Worm (Caenorhabditis elegans) whole organism, L4 larva: ENCODE data around the gene srsx-14.

Experiments used
- D1046.2 ChIP-seq: fragments of 200-800 bp; sonication (Bioruptor generic); IDR thresholded peaks from 2 replicates; pipeline ENCODE4 v1.3.6; 2022; ENCODE audit warnings: missing genetic modification characterization, missing compliant biosample characterization
- F44E2.7 ChIP-seq: fragments of 200-800 bp; sonication (Bioruptor generic); IDR thresholded peaks from 2 replicates; pipeline ENCODE4 v2.1.2; 2022; ENCODE audit warnings: missing genetic modification characterization, missing compliant biosample characterization
- T20F7.1 ChIP-seq: fragments of 200-800 bp; sonication (Bioruptor generic); optimal IDR thresholded peaks from 2 replicates; lab custom pipeline; 2018; ENCODE audit warnings: mild to moderate bottlenecking, missing genetic modification characterization, missing compliant biosample characterization
- Y48G9A.11 ChIP-seq: fragments of 200-800 bp; sonication (Bioruptor generic); IDR thresholded peaks from 2 replicates; pipeline ENCODE4 v1.3.6; 2022; ENCODE audit warnings: missing genetic modification reagents, missing genetic modification characterization, missing compliant biosample characterization
- Y5F2A.4 ChIP-seq: fragments of 200-800 bp; sonication (Bioruptor generic); optimal IDR thresholded peaks from 2 replicates; lab custom pipeline; 2018; ENCODE audit warnings: mild to moderate bottlenecking, missing genetic modification characterization, missing compliant biosample characterization
- Y75B8A.6 ChIP-seq: fragments of 200-800 bp; sonication (Bioruptor generic); IDR thresholded peaks from 2 replicates; pipeline ENCODE4 v1.3.6; 2022; ENCODE audit warnings: missing genetic modification reagents, missing genetic modification characterization, missing compliant biosample characterization
- ZK337.2 ChIP-seq: fragments of 200-800 bp; sonication (Bioruptor generic); IDR thresholded peaks from 2 replicates; pipeline ENCODE4 v1.3.6; 2022; ENCODE audit warnings: missing genetic modification reagents, missing genetic modification characterization, missing compliant biosample characterization
- ZK546.5 ChIP-seq, 2 experiments: sonication (generic microtip); optimal IDR thresholded peaks; 2 replicates each; lab custom pipeline; 2017; ENCODE audit warnings: missing biosample characterization in 2 of 2, missing genetic modification characterization in 2 of 2
- ceh-62 ChIP-seq: sonication (generic microtip); optimal IDR thresholded peaks from 2 replicates; lab custom pipeline; 2017; ENCODE audit warnings: missing biosample characterization, missing genetic modification characterization
- ceh-82 ChIP-seq: sonication (generic microtip); optimal IDR thresholded peaks from 2 replicates; lab custom pipeline; 2017; ENCODE audit warnings: missing biosample characterization, missing genetic modification characterization
- cey-2 ChIP-seq: sonication (generic microtip); optimal IDR thresholded peaks from 3 replicates; lab custom pipeline; 2017; ENCODE audit warnings: missing genetic modification characterization, mild to moderate bottlenecking, missing compliant biosample characterization, antibody characterized with exemption, borderline replicate concordance; ENCODE audit not compliant: insufficient read depth
- daf-12 ChIP-seq: fragments of 150-350 bp; optimal IDR thresholded peaks from 2 replicates; lab custom pipeline; 2014; ENCODE audit warnings: missing biosample characterization, missing genetic modification reagents, missing genetic modification characterization
- daf-16 ChIP-seq, 3 experiments: sonication (generic microtip); optimal IDR thresholded peaks; 2 replicates each; lab custom pipeline; 2016 to 2017; ENCODE audit warnings: missing genetic modification characterization in 3 of 3, missing genetic modification reagents in 3 of 3, mild to moderate bottlenecking in 2 of 3, missing compliant biosample characterization in 2 of 3, missing biosample characterization in 1 of 3, moderate library complexity in 1 of 3
- daf-8 ChIP-seq: fragments of 200-800 bp; sonication (Bioruptor generic); IDR thresholded peaks from 2 replicates; pipeline ENCODE4 v1.3.6; 2022; ENCODE audit warnings: missing genetic modification characterization, missing compliant biosample characterization
- dmd-6 ChIP-seq: fragments of 200-800 bp; sonication (Bioruptor generic); IDR thresholded peaks from 2 replicates; pipeline ENCODE4 v1.3.6; 2022; ENCODE audit warnings: missing genetic modification reagents, missing genetic modification characterization, missing compliant biosample characterization
- dmd-8 ChIP-seq: fragments of 200-800 bp; sonication (Bioruptor generic); IDR thresholded peaks from 2 replicates; pipeline ENCODE4 v1.3.6; 2022; ENCODE audit warnings: missing genetic modification characterization, missing compliant biosample characterization
- duxl-1 ChIP-seq: sonication (generic microtip); optimal IDR thresholded peaks from 2 replicates; lab custom pipeline; 2016; ENCODE audit warnings: mild to moderate bottlenecking, missing genetic modification characterization, moderate library complexity, missing compliant biosample characterization; ENCODE audit not compliant: poor library complexity
- dve-1 ChIP-seq: sonication (generic microtip); optimal IDR thresholded peaks from 2 replicates; lab custom pipeline; 2017; ENCODE audit warnings: antibody characterized with exemption, mild to moderate bottlenecking, missing genetic modification characterization, missing compliant biosample characterization; ENCODE audit not compliant: insufficient read depth
- egl-43 ChIP-seq: fragments of 200-800 bp; sonication (Bioruptor generic); IDR thresholded peaks from 2 replicates; pipeline ENCODE4 v1.3.6; 2022; ENCODE audit warnings: missing genetic modification reagents, missing genetic modification characterization, missing compliant biosample characterization
- hif-1 ChIP-seq, 2 experiments: sonication (generic microtip); optimal IDR thresholded peaks; 2 replicates each; lab custom pipeline; 2016 to 2017; ENCODE audit warnings: missing compliant biosample characterization in 2 of 2, missing genetic modification characterization in 2 of 2, missing genetic modification reagents in 2 of 2, missing genotype in 2 of 2, mild to moderate bottlenecking in 1 of 2
- hlh-11 ChIP-seq: fragments of 200-800 bp; sonication (Bioruptor generic); optimal IDR thresholded peaks from 2 replicates; lab custom pipeline; 2018; ENCODE audit warnings: mild to moderate bottlenecking, missing genetic modification characterization, missing compliant biosample characterization
- hlh-30 ChIP-seq: sonication (generic microtip); optimal IDR thresholded peaks from 2 replicates; lab custom pipeline; 2017; ENCODE audit warnings: antibody characterized with exemption, mild to moderate bottlenecking, missing genetic modification characterization, missing compliant biosample characterization; ENCODE audit not compliant: insufficient read depth
- lin-1 ChIP-seq: fragments of 200-800 bp; sonication (Bioruptor generic); IDR thresholded peaks from 2 replicates; pipeline ENCODE4 v1.3.6; 2022; ENCODE audit warnings: missing genetic modification reagents, missing genetic modification characterization, missing compliant biosample characterization
- lin-15B ChIP-seq: fragments of 150-350 bp; sonication (generic microtip); optimal IDR thresholded peaks from 3 replicates; lab custom pipeline; 2014; ENCODE audit warnings: missing biosample characterization, missing genetic modification characterization
- madf-5 ChIP-seq, 2 experiments: fragments of 200-800 bp; sonication (Bioruptor generic); IDR thresholded peaks; 2 replicates each; pipeline ENCODE4 v1.3.6; 2022; ENCODE audit warnings: missing compliant biosample characterization in 2 of 2, missing genetic modification characterization in 2 of 2
- mdt-29 ChIP-seq: fragments of 200-800 bp; sonication (Bioruptor generic); IDR thresholded peaks from 2 replicates; pipeline ENCODE4 v1.3.6; 2022; ENCODE audit warnings: missing genetic modification reagents, missing genetic modification characterization, missing compliant biosample characterization
- mxl-2 ChIP-seq: fragments of 200-800 bp; sonication (Bioruptor generic); conservative IDR thresholded peaks from 2 replicates; pipeline ENCODE4 v1.3.6; 2022; ENCODE audit warnings: missing genetic modification reagents, missing genetic modification characterization, missing compliant biosample characterization
- mxl-3 ChIP-seq: fragments of 200-800 bp; sonication (Bioruptor generic); optimal IDR thresholded peaks from 2 replicates; lab custom pipeline; 2018; ENCODE audit warnings: mild to moderate bottlenecking, missing genetic modification characterization, missing compliant biosample characterization
- nhr-25 ChIP-seq: sonication (generic microtip); optimal IDR thresholded peaks from 2 replicates; lab custom pipeline; 2017; ENCODE audit warnings: missing genetic modification characterization, mild to moderate bottlenecking, missing compliant biosample characterization, antibody characterized with exemption, moderate library complexity, borderline replicate concordance; ENCODE audit not compliant: insufficient read depth
- nhr-28 ChIP-seq: fragments of 150-350 bp; optimal IDR thresholded peaks from 2 replicates; lab custom pipeline; 2014; ENCODE audit warnings: missing biosample characterization, missing genetic modification characterization
- nhr-42 ChIP-seq: fragments of 200-800 bp; sonication (Bioruptor generic); IDR thresholded peaks from 2 replicates; pipeline ENCODE4 v1.3.6; 2022; ENCODE audit warnings: missing genetic modification characterization, missing compliant biosample characterization
- nhr-6 ChIP-seq: fragments of 150-350 bp; optimal IDR thresholded peaks from 2 replicates; lab custom pipeline; 2014; ENCODE audit warnings: missing biosample characterization, missing genetic modification characterization
- nhr-77 ChIP-seq: fragments of 150-350 bp; optimal IDR thresholded peaks from 2 replicates; lab custom pipeline; 2014; ENCODE audit warnings: missing biosample characterization, missing genetic modification characterization
- pha-4 ChIP-seq, 2 experiments: fragments of 150-350 bp in 1 of 2; fragments of 200-800 bp in 1 of 2; sonication (Bioruptor generic) in 1 of 2; IDR thresholded peaks in 1 of 2; optimal IDR thresholded peaks in 1 of 2; 2 replicates each; pipeline versions ENCODE4 v1.3.6 to Lab custom; 2014 to 2022; ENCODE audit warnings: missing genetic modification characterization in 2 of 2, missing genetic modification reagents in 2 of 2, missing biosample characterization in 1 of 2, missing compliant biosample characterization in 1 of 2
- php-3 ChIP-seq: fragments of 200-800 bp; sonication (Bioruptor generic); IDR thresholded peaks from 2 replicates; pipeline ENCODE4 v1.3.6; 2022; ENCODE audit warnings: missing genetic modification reagents, missing genetic modification characterization, missing compliant biosample characterization
- pqm-1 ChIP-seq: sonication (generic microtip); optimal IDR thresholded peaks from 2 replicates; lab custom pipeline; 2017; ENCODE audit warnings: missing biosample characterization, missing genetic modification characterization
- saeg-2 ChIP-seq: fragments of 200-800 bp; sonication (Bioruptor generic); IDR thresholded peaks from 2 replicates; pipeline ENCODE4 v1.3.6; 2022; ENCODE audit warnings: missing genetic modification reagents, missing genetic modification characterization, missing compliant biosample characterization
- set-16 ChIP-seq: fragments of 200-800 bp; sonication (Bioruptor generic); IDR thresholded peaks from 2 replicates; pipeline ENCODE4 v1.3.6; 2022; ENCODE audit warnings: missing genetic modification reagents, missing genetic modification characterization, missing compliant biosample characterization
- snpc-1.2 ChIP-seq: fragments of 200-800 bp; sonication (Bioruptor generic); IDR thresholded peaks from 2 replicates; pipeline ENCODE4 v1.3.6; 2022; ENCODE audit warnings: missing genetic modification reagents, missing genetic modification characterization, missing compliant biosample characterization
- tra-1 ChIP-seq: fragments of 200-800 bp; sonication (Bioruptor generic); IDR thresholded peaks from 2 replicates; pipeline ENCODE4 v1.3.6; 2022; ENCODE audit warnings: missing genetic modification reagents, missing genetic modification characterization, missing compliant biosample characterization
- unc-130 ChIP-seq: sonication (generic microtip); optimal IDR thresholded peaks from 2 replicates; lab custom pipeline; 2016; ENCODE audit warnings: missing genetic modification reagents, missing genetic modification characterization, missing compliant biosample characterization
- unc-39 ChIP-seq: sonication (generic microtip); optimal IDR thresholded peaks from 2 replicates; lab custom pipeline; 2017; ENCODE audit warnings: missing biosample characterization, missing genetic modification characterization
- unc-62 ChIP-seq, 3 experiments: fragments of 150-350 bp in 1 of 3; sonication (generic microtip); optimal IDR thresholded peaks in 2 of 3; peaks in 1 of 3; 1 replicate in 1 of 3; 2 replicates in 2 of 3; lab custom pipeline; 2014 to 2017; ENCODE audit warnings: missing biosample characterization in 3 of 3, missing genetic modification characterization in 3 of 3, missing genetic modification reagents in 3 of 3, missing genotype in 1 of 3
- zag-1 ChIP-seq: fragments of 150-350 bp; optimal IDR thresholded peaks from 2 replicates; lab custom pipeline; 2014; ENCODE audit warnings: missing biosample characterization, missing genetic modification characterization
- zfp-2 ChIP-seq: sonication (generic microtip); optimal IDR thresholded peaks from 2 replicates; lab custom pipeline; 2016; ENCODE audit warnings: mild to moderate bottlenecking, missing genetic modification characterization, missing compliant biosample characterization
- zip-2 ChIP-seq: fragments of 150-350 bp; optimal IDR thresholded peaks from 2 replicates; lab custom pipeline; 2014; ENCODE audit warnings: missing biosample characterization, missing genetic modification characterization

The srsx-14 gene

DNA sequence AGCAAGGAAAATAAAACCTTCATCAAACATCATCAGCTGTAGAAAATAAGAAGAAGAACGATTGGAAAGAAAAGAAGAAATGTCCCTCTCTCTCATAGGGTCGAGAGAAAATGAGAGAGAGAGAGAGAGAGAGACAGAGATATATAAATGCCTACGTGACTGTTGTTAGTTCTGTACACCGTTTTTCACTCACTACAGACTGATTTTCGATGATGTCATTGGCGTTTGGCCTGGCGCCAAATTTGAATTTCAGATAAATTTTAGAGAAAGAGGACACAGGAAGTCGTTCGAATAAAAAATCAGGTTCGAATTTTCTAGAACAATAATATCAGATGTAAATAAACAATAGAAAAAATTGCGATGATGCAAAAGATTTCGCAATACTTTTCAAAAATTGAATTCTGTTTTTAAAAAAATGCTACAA lies 29.0 kb upstream of the srsx-14 start (continued):
- no peak for TF ChIP-seq cey-2 (tag; lab: Kevin White, UChicago)
- TF ChIP-seq ceh-62 (tag; lab: Kevin White, UChicago), result no peak
- TF ChIP-seq ceh-82 (tag; lab: Kevin White, UChicago), result no peak
- TF ChIP-seq nhr-42 (GFP tag; lab: Robert Waterston, UW), result no peak
- no peak for TF ChIP-seq unc-39 (tag; lab: Kevin White, UChicago)
- TF ChIP-seq nhr-25, result no peak
- TF ChIP-seq daf-16 (GFP tag; optimal IDR thresholded peaks at IDR 0.05; lab: Kevin White, UChicago), result no peak
- TF ChIP-seq daf-16 (tag; optimal IDR thresholded peaks at IDR 0.05; lab: Kevin White, UChicago), result peak; percentile 30
- no peak for TF ChIP-seq egl-43 (GFP tag; lab: Robert Waterston, UW)
- no peak for TF ChIP-seq dmd-8 (GFP tag; lab: Robert Waterston, UW)
- TF ChIP-seq Y75B8A.6, result peak; percentile 43; the same call in 1 of the 2 replicates
- no peak for TF ChIP-seq nhr-6
- 0 out of 2 replicates have a peak, but pooled peaks have one; percentile 20 for TF ChIP-seq mxl-2
- TF ChIP-seq mdt-29 (GFP tag; lab: Robert Waterston, UW), result peak; percentile 22; the same call in 1 of the 2 replicates
- TF ChIP-seq ZK546.5 (tag; optimal IDR thresholded peaks at IDR 0.05; lab: Kevin White, UChicago), result no peak
- TF ChIP-seq zfp-2, result no peak
- no peak for TF ChIP-seq Y48G9A.11 (GFP tag; lab: Robert Waterston, UW)
- TF ChIP-seq daf-12 (tag; lab: Kevin White, UChicago), result no peak
- peak; percentile 79 for TF ChIP-seq dmd-6 (GFP tag; lab: Robert Waterston, UW)
- no peak for TF ChIP-seq set-16
- no peak for TF ChIP-seq unc-130 (GFP tag; lab: Kevin White, UChicago)
- no peak for TF ChIP-seq duxl-1
- TF ChIP-seq F44E2.7, result no peak
- no peak for TF ChIP-seq ZK337.2
- TF ChIP-seq zag-1 (tag; lab: Kevin White, UChicago), result no peak
- TF ChIP-seq tra-1 (GFP tag; lab: Robert Waterston, UW), result peak; percentile 63; the same call in 1 of the 2 replicates
- TF ChIP-seq madf-5 (GFP tag; IDR thresholded peaks at IDR 0.05; lab: Robert Waterston, UW), result no peak
- TF ChIP-seq lin-15B (tag; lab: Kevin White, UChicago), result peak; percentile 3
- TF ChIP-seq php-3, result no peak
- TF ChIP-seq D1046.2 (GFP tag; lab: Robert Waterston, UW), result no peak
- TF ChIP-seq Y5F2A.4, result no peak

DNA sequence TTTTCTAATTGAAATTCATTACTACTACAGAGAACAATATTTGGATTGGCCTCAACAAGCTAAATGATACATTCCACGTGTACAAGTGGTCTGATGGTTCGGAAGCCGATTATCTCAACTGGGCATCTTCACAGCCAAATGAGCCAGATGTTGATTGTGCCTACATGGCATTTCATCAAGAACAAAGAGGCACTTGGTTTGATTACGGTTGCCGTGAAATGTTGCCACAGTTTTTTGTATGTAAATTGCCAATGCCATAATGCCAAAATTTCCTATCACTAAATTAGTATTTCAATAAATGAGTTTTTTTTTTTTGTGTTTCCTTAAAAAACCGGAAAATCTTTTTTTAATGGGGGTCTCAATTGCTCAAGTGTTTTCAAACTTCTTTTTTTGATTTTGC lies 27.7 kb upstream of the srsx-14 start:
- TF ChIP-seq T20F7.1 (GFP tag; lab: Kevin White, UChicago) (no peak), unc-62 (GFP tag; optimal IDR thresholded peaks at IDR 0.05 in 1 of 2; lab: Kevin White, UChicago) (peak in 1 of 2 experiments; percentile 95), unc-62 (tag; optimal IDR thresholded peaks at IDR 0.05; lab: Kevin White, UChicago) (no peak), unc-130 (GFP tag; lab: Kevin White, UChicago) (no peak), hlh-30 (tag; lab: Kevin White, UChicago) (no peak)

DNA sequence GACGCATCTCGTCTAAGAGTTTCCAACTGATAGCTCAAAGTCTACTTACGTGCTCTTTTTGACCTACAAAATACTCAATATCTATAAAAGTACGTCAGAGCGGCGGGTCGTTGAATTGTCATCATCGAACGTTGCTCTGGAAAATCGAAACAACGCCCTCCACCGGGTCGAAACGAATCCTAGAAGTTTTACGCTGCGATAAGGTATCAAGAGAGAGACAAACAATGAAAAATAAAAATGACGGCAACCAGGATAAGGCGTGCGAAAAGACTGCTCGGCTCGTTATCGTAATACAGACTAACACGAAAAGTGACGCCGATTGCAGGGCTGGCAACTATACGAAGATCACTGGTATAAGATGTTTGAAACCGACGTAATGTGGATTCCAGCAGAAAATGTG lies 27.2 kb upstream of the srsx-14 start:
- no peak for TF ChIP-seq ceh-82 (tag; lab: Kevin White, UChicago)
- TF ChIP-seq nhr-77, result peak; percentile 33
- TF ChIP-seq hif-1 (tag; optimal IDR thresholded peaks at IDR 0.05; lab: Kevin White, UChicago), result peak in 1 of 2 experiments; percentile 34
- peak; percentile 68 for TF ChIP-seq dve-1
- TF ChIP-seq pqm-1, result peak; percentile 55
- TF ChIP-seq hlh-11 (tag; lab: Kevin White, UChicago), result peak; percentile 78
- TF ChIP-seq saeg-2 (GFP tag; lab: Robert Waterston, UW), result no peak
- no peak for TF ChIP-seq zip-2
- 0 out of 2 replicates have a peak, but pooled peaks have one; percentile 39 for TF ChIP-seq lin-1 (GFP tag; lab: Robert Waterston, UW)
- TF ChIP-seq mxl-3 (GFP tag; lab: Kevin White, UChicago), result peak; percentile 19
- no peak for TF ChIP-seq mdt-29 (GFP tag; lab: Robert Waterston, UW)
- peak; percentile 11 for TF ChIP-seq nhr-28 (tag; lab: Kevin White, UChicago)
- TF ChIP-seq daf-8 (GFP tag; lab: Robert Waterston, UW), result no peak
- no peak for TF ChIP-seq unc-39 (tag; lab: Kevin White, UChicago)
- TF ChIP-seq pha-4 (GFP tag; IDR thresholded peaks at IDR 0.05; lab: Robert Waterston, UW), result peak; percentile 12; the same call in 1 of the 2 replicates
- TF ChIP-seq pha-4 (tag; optimal IDR thresholded peaks at IDR 0.05; lab: Kevin White, UChicago), result no peak
- no peak for TF ChIP-seq snpc-1.2 (GFP tag; lab: Robert Waterston, UW)
- TF ChIP-seq nhr-42 (GFP tag; lab: Robert Waterston, UW), result no peak
- peak; percentile 94 for TF ChIP-seq dmd-6 (GFP tag; lab: Robert Waterston, UW)
